Fruit fly (Drosophila melanogaster) whole organism, embryonic: ENCODE measurements around the gene CG15262.

ENCODE experiments used
- CG10462 ChIP-seq: fragments of 200-800 bp; sonication (Bioruptor generic); optimal IDR thresholded peaks from 2 replicates; lab custom pipeline; 2016; ENCODE audit warnings: missing biosample characterization, missing genetic modification characterization
- CG13624 ChIP-seq: fragments of 200-800 bp; sonication (Bioruptor generic); optimal IDR thresholded peaks from 2 replicates; lab custom pipeline; 2016; ENCODE audit warnings: missing biosample characterization, missing genetic modification characterization
- CG34422 ChIP-seq: fragments of 200-800 bp; sonication (Bioruptor generic); IDR thresholded peaks from 3 replicates; pipeline ENCODE4 v1.3.6; 2022; ENCODE audit warnings: missing biosample characterization, missing genetic modification characterization
- Dp ChIP-seq: fragments of 200-800 bp; sonication (Bioruptor generic); optimal IDR thresholded peaks from 2 replicates; lab custom pipeline; 2018; ENCODE audit warnings: missing biosample characterization, mild to moderate bottlenecking, missing genetic modification characterization, moderate library complexity
- gt ChIP-seq: fragments of 200-800 bp; sonication (Bioruptor generic); IDR thresholded peaks from 2 replicates; pipeline ENCODE4 v1.3.6; 2022; ENCODE audit warnings: missing biosample characterization, missing genetic modification characterization
- lab ChIP-seq: fragments of 200-800 bp; sonication (Bioruptor generic); optimal IDR thresholded peaks from 3 replicates; lab custom pipeline; 2017; ENCODE audit warnings: missing biosample characterization, missing genetic modification characterization, mild to moderate bottlenecking, moderate library complexity, missing genetic modification reagents
- usp ChIP-seq: fragments of >200 bp; optimal IDR thresholded peaks from 2 replicates; lab custom pipeline; 2017; ENCODE audit warnings: missing biosample characterization, missing genetic modification characterization
- z ChIP-seq: fragments of 200-800 bp; sonication (Bioruptor generic); IDR thresholded peaks from 3 replicates; pipeline ENCODE4 v1.3.6; 2022; ENCODE audit warnings: missing biosample characterization, missing genetic modification characterization

dm6 chr2L:15256249-15256648 lies 41.4 kb upstream of the CG15262 start, which contains the start of the genes PolD3 and Uxt:
- TF ChIP-seq z (GFP tag; lab: Robert Waterston, UW): no peak
- TF ChIP-seq usp: no peak
- TF ChIP-seq CG13624 (GFP tag; lab: Kevin White, UChicago): no peak
- TF ChIP-seq CG10462: no peak
- no peak for TF ChIP-seq lab (GFP tag; lab: Kevin White, UChicago)
- TF ChIP-seq Dp: peak; percentile 66
- no peak for TF ChIP-seq gt (GFP tag; lab: Robert Waterston, UW)
- TF ChIP-seq CG34422 (GFP tag; lab: Robert Waterston, UW): no peak; the same call in 2 of the 3 replicates
